Fruit fly (Drosophila melanogaster): ENCODE results near the gene CG17186.
A peak's percentile ranks its signal among the peaks of the same experiment; 100 is the strongest.

The CG17186 gene

dm6 chr3R:19863979-19864775, 13.1 kb downstream of the CG17186 start, which contains the start of the genes CG4572 and CG4686 (continued):
- 0 out of 3 replicates have a peak, but pooled peaks have one; percentile 17 for TF ChIP-seq vnd (GFP tag; IDR thresholded peaks at IDR 0.05; ENCODE audit: partially characterized antibody)
- TF ChIP-seq H2.0 (GFP tag; IDR thresholded peaks at IDR 0.05) = no peak; the same call in 1 of the 2 replicates
- TF ChIP-seq CG10565 (GFP tag; optimal IDR thresholded peaks at IDR 0.05) = no peak
- TF ChIP-seq Deaf1 (tag; optimal IDR thresholded peaks at IDR 0.05) = no peak
- no peak for TF ChIP-seq CG7963 (GFP tag; IDR thresholded peaks at IDR 0.05; ENCODE audit: partially characterized antibody)
- TF ChIP-seq CG1233 (GFP tag; optimal IDR thresholded peaks at IDR 0.05) = peak; percentile 80
- peak; percentile 99 for TF ChIP-seq Ets65A (GFP tag)
- TF ChIP-seq CG8290 (GFP tag; optimal IDR thresholded peaks at IDR 0.05) = peak; percentile 41
- TF ChIP-seq CG8290 (tag; optimal IDR thresholded peaks at IDR 0.05) = peak; percentile 21 to 67
- peak; percentile 63 for TF ChIP-seq CG9727 (GFP tag; optimal IDR thresholded peaks at IDR 0.05)
- TF ChIP-seq CG3726 (GFP tag; IDR thresholded peaks at IDR 0.05) = no peak; the same call in 2 of the 3 replicates
- peak; percentile 46 for TF ChIP-seq pzg (GFP tag; optimal IDR thresholded peaks at IDR 0.05)
- no peak for TF ChIP-seq cg (GFP tag; optimal IDR thresholded peaks at IDR 0.05)
- TF ChIP-seq NC2α (GFP tag; optimal IDR thresholded peaks at IDR 0.05) = peak; percentile 45
- TF ChIP-seq stc (GFP tag; IDR thresholded peaks at IDR 0.05) = no peak; the same call in none of the 2 replicates
- TF ChIP-seq CG32767 (GFP tag; IDR thresholded peaks at IDR 0.05) = no peak
- TF ChIP-seq sqz (GFP tag; optimal IDR thresholded peaks at IDR 0.05) = no peak
- TF ChIP-seq unpg (GFP tag; optimal IDR thresholded peaks at IDR 0.05) = peak; percentile 68
- TF ChIP-seq Dp (GFP tag; optimal IDR thresholded peaks at IDR 0.05) = peak; percentile 28
- TF ChIP-seq CkIIα-i1 (GFP tag; IDR thresholded peaks at IDR 0.05) = no peak
- peak; percentile 55 for TF ChIP-seq CG31388 (GFP tag; optimal IDR thresholded peaks at IDR 0.05)
- peak; percentile 48 for TF ChIP-seq odd (GFP tag; optimal IDR thresholded peaks at IDR 0.05)
- no peak for TF ChIP-seq CG10321 (GFP tag; IDR thresholded peaks at IDR 0.05)
- TF ChIP-seq CG16863 (GFP tag; optimal IDR thresholded peaks at IDR 0.05) = peak; percentile 72
- TF ChIP-seq Fer1 (GFP tag; optimal IDR thresholded peaks at IDR 0.05) = peak; percentile 75
- TF ChIP-seq abd-A (tag; optimal IDR thresholded peaks at IDR 0.05) = no peak
- TF ChIP-seq CG2199 (GFP tag; IDR thresholded peaks at IDR 0.05) = no peak
- TF ChIP-seq NfI (GFP tag; optimal IDR thresholded peaks at IDR 0.05) = peak; percentile 75
- TF ChIP-seq ac (GFP tag; optimal IDR thresholded peaks at IDR 0.05) = no peak
- peak; percentile 29 for TF ChIP-seq CG3407 (GFP tag; optimal IDR thresholded peaks at IDR 0.05)
- TF ChIP-seq ftz-f1 (GFP tag; optimal IDR thresholded peaks at IDR 0.05) = no peak
- no peak for TF ChIP-seq fru (optimal IDR thresholded peaks at IDR 0.05)
- TF ChIP-seq Opbp (GFP tag; IDR thresholded peaks at IDR 0.05; ENCODE audit: partially characterized antibody) = no peak
- peak; percentile 34 for TF ChIP-seq CG10431 (GFP tag; optimal IDR thresholded peaks at IDR 0.05)
- TF ChIP-seq Xrp1 (GFP tag; IDR thresholded peaks at IDR 0.05) = peak; percentile 71
- TF ChIP-seq CG5180 (GFP tag; optimal IDR thresholded peaks at IDR 0.05) = no peak
- no peak for TF ChIP-seq lov (optimal IDR thresholded peaks at IDR 0.05)
- no peak for TF ChIP-seq lov (GFP tag; IDR thresholded peaks at IDR 0.05)
- TF ChIP-seq BtbVII (GFP tag; optimal IDR thresholded peaks at IDR 0.05) = peak; percentile 53
- peak; percentile 42; the same call in 1 of the 2 replicates for TF ChIP-seq CG14014 (GFP tag; IDR thresholded peaks at IDR 0.05)
- TF ChIP-seq E2f2 (GFP tag; IDR thresholded peaks at IDR 0.05) = peak; percentile 55
- TF ChIP-seq CG17829 (tag; optimal IDR thresholded peaks at IDR 0.05) = peak; percentile 92
- peak; percentile 70 for TF ChIP-seq CG7556 (GFP tag; optimal IDR thresholded peaks at IDR 0.05)
- TF ChIP-seq ase (GFP tag; IDR thresholded peaks at IDR 0.05) = peak; percentile 65
- peak; percentile 72 for TF ChIP-seq Dek (tag; optimal IDR thresholded peaks at IDR 0.05)
- peak; percentile 11 for TF ChIP-seq CG3838 (GFP tag; optimal IDR thresholded peaks at IDR 0.05)
- peak; percentile 56 for TF ChIP-seq Asciz (GFP tag; optimal IDR thresholded peaks at IDR 0.05)
- TF ChIP-seq Myb (GFP tag; optimal IDR thresholded peaks at IDR 0.05) = peak; percentile 64
- peak; percentile 39 for TF ChIP-seq CG17186 (GFP tag; optimal IDR thresholded peaks at IDR 0.05)
- TF ChIP-seq tin (GFP tag; optimal IDR thresholded peaks at IDR 0.05) = peak; percentile 67

Data from whole organism, embryonic.